Fruit fly (Drosophila melanogaster) whole organism, embryonic: Measurements from ENCODE around the gene Jupiter.

Experiments
- Adf1 ChIP-seq: fragments of 200-800 bp; sonication (Bioruptor generic); IDR thresholded peaks from 2 replicates; pipeline ENCODE4 v1.3.6; 2022; ENCODE audit warnings: missing biosample characterization, missing genetic modification characterization
- Aef1 ChIP-seq: fragments of 200-800 bp; sonication (Bioruptor generic); IDR thresholded peaks from 3 replicates; pipeline ENCODE4 v1.3.6; 2022; ENCODE audit warnings: missing biosample characterization, missing genetic modification characterization
- CG12391 ChIP-seq: fragments of 200-800 bp; sonication (Bioruptor generic); optimal IDR thresholded peaks from 3 replicates; lab custom pipeline; 2018; ENCODE audit warnings: missing biosample characterization, mild to moderate bottlenecking, missing genetic modification characterization, moderate library complexity
- CG13287 ChIP-seq: fragments of 200-800 bp; sonication (Bioruptor generic); IDR thresholded peaks from 2 replicates; pipeline ENCODE4 v1.3.6; 2022; ENCODE audit warnings: missing biosample characterization, missing genetic modification characterization; ENCODE audit not compliant: partially characterized antibody
- CG15479 ChIP-seq: fragments of 200-800 bp; sonication (Bioruptor generic); optimal IDR thresholded peaks from 3 replicates; lab custom pipeline; 2019; ENCODE audit warnings: missing biosample characterization, mild to moderate bottlenecking, missing genetic modification characterization, moderate library complexity
- CG17359 ChIP-seq: fragments of 200-800 bp; sonication (Bioruptor generic); optimal IDR thresholded peaks from 3 replicates; lab custom pipeline; 2018; ENCODE audit warnings: missing biosample characterization, mild to moderate bottlenecking, missing genetic modification characterization, moderate library complexity
- CG17361 ChIP-seq: fragments of 200-800 bp; sonication (Bioruptor generic); IDR thresholded peaks from 3 replicates; pipeline ENCODE4 v1.3.6; 2022; ENCODE audit warnings: missing biosample characterization, missing genetic modification characterization
- CG17568 ChIP-seq: fragments of 200-800 bp; sonication (Bioruptor generic); optimal IDR thresholded peaks from 2 replicates; lab custom pipeline; 2018; ENCODE audit warnings: missing biosample characterization, mild to moderate bottlenecking, missing genetic modification characterization, moderate library complexity
- CG2116 ChIP-seq: fragments of 200-800 bp; sonication (Bioruptor generic); optimal IDR thresholded peaks from 3 replicates; lab custom pipeline; 2018; ENCODE audit warnings: missing biosample characterization, mild to moderate bottlenecking, missing genetic modification characterization
- CG2129 ChIP-seq: fragments of 200-800 bp; sonication (Bioruptor generic); IDR thresholded peaks from 2 replicates; pipeline ENCODE4 v1.3.6; 2022; ENCODE audit warnings: missing biosample characterization, missing genetic modification characterization; ENCODE audit not compliant: partially characterized antibody
- CG2199 ChIP-seq: fragments of 200-800 bp; sonication (Bioruptor generic); IDR thresholded peaks from 3 replicates; pipeline ENCODE4 v1.3.6; 2022; ENCODE audit warnings: missing biosample characterization, missing genetic modification characterization
- CG2712 ChIP-seq: fragments of 200-800 bp; optimal IDR thresholded peaks from 3 replicates; lab custom pipeline; 2019; ENCODE audit warnings: missing biosample characterization, mild to moderate bottlenecking, missing genetic modification characterization, moderate library complexity
- CG3281 ChIP-seq: fragments of 200-800 bp; sonication (Bioruptor generic); optimal IDR thresholded peaks from 3 replicates; lab custom pipeline; 2017; ENCODE audit warnings: missing biosample characterization, mild to moderate bottlenecking, missing genetic modification characterization
- CG3995 ChIP-seq: fragments of 200-800 bp; sonication (Bioruptor generic); optimal IDR thresholded peaks from 3 replicates; lab custom pipeline; 2016; ENCODE audit warnings: missing biosample characterization, missing genetic modification characterization
- CG4282 ChIP-seq: fragments of 200-800 bp; sonication (Bioruptor generic); optimal IDR thresholded peaks from 2 replicates; lab custom pipeline; 2016; ENCODE audit warnings: missing biosample characterization, missing genetic modification characterization
- CG43689 ChIP-seq: fragments of 200-800 bp; sonication (Bioruptor generic); IDR thresholded peaks from 2 replicates; pipeline ENCODE4 v1.3.6; 2022; ENCODE audit warnings: missing biosample characterization, missing genetic modification characterization
- CG6175 ChIP-seq: fragments of 200-800 bp; sonication (Bioruptor generic); IDR thresholded peaks from 3 replicates; pipeline ENCODE4 v1.3.6; 2022; ENCODE audit warnings: missing biosample characterization, missing genetic modification characterization
- CG8290 ChIP-seq, 3 experiments: fragments of 200-800 bp; sonication (Bioruptor generic); optimal IDR thresholded peaks; 2 replicates each; lab custom pipeline; 2016 to 2019; ENCODE audit warnings: missing biosample characterization in 3 of 3, missing genetic modification characterization in 3 of 3, mild to moderate bottlenecking in 2 of 3, moderate library complexity in 1 of 3
- CG9797 ChIP-seq: fragments of 200-800 bp; sonication (Bioruptor generic); optimal IDR thresholded peaks from 3 replicates; lab custom pipeline; 2018; ENCODE audit warnings: missing biosample characterization, mild to moderate bottlenecking, missing genetic modification characterization
- CTCF ChIP-seq: fragments of 200-800 bp; sonication (Bioruptor generic); optimal IDR thresholded peaks from 2 replicates; lab custom pipeline; 2017; ENCODE audit warnings: missing biosample characterization, mild to moderate bottlenecking, missing genetic modification characterization, moderate library complexity
- Dek ChIP-seq: fragments of 200-800 bp; sonication (Bioruptor generic); optimal IDR thresholded peaks from 3 replicates; lab custom pipeline; 2019; ENCODE audit warnings: missing biosample characterization, mild to moderate bottlenecking, missing genetic modification characterization, moderate library complexity
- Dref ChIP-seq: fragments of 200-800 bp; sonication (Bioruptor generic); IDR thresholded peaks from 2 replicates; pipeline ENCODE4 v1.3.6; 2022; ENCODE audit warnings: missing biosample characterization, missing genetic modification characterization
- Ets65A ChIP-seq: fragments of 200-800 bp; sonication (Bioruptor generic); peaks from one replicate; lab custom pipeline; 2016; ENCODE audit warnings: missing biosample characterization, missing genetic modification characterization
- Lhr ChIP-seq: fragments of 200-800 bp; sonication (Bioruptor generic); optimal IDR thresholded peaks from 3 replicates; lab custom pipeline; 2017; ENCODE audit warnings: mild to moderate bottlenecking, missing biosample characterization, missing genetic modification reagents, missing genetic modification characterization
- Med ChIP-seq: fragments of 200-800 bp; sonication (Bioruptor generic); peaks from one replicate; lab custom pipeline; 2016; ENCODE audit warnings: missing biosample characterization, missing genetic modification characterization, mild to moderate bottlenecking, inconsistent platforms, moderate library complexity
- Meics ChIP-seq: fragments of 200-800 bp; sonication (Bioruptor generic); optimal IDR thresholded peaks from 2 replicates; lab custom pipeline; 2017; ENCODE audit warnings: missing biosample characterization, mild to moderate bottlenecking, missing genetic modification characterization
- Opbp ChIP-seq: fragments of 200-800 bp; sonication (Bioruptor generic); IDR thresholded peaks from 3 replicates; pipeline ENCODE4 v1.3.6; 2022; ENCODE audit warnings: missing biosample characterization, missing genetic modification characterization; ENCODE audit not compliant: partially characterized antibody
- Rfx ChIP-seq: fragments of 200-800 bp; sonication (Bioruptor generic); IDR thresholded peaks from 2 replicates; pipeline ENCODE4 v1.3.6; 2022; ENCODE audit warnings: missing biosample characterization, missing genetic modification characterization
- ab ChIP-seq: fragments of 200-800 bp; sonication (Bioruptor generic); optimal IDR thresholded peaks from 2 replicates; lab custom pipeline; 2016; ENCODE audit warnings: missing biosample characterization, missing genetic modification characterization
- ase ChIP-seq: fragments of 200-800 bp; sonication (Bioruptor generic); IDR thresholded peaks from 3 replicates; pipeline ENCODE4 v1.3.6; 2022; ENCODE audit warnings: missing biosample characterization, missing genetic modification characterization
- cad ChIP-seq: fragments of >200 bp; optimal IDR thresholded peaks from 2 replicates; lab custom pipeline; 2017; ENCODE audit warnings: missing biosample characterization, missing genetic modification characterization
- chinmo ChIP-seq: fragments of 200-800 bp; sonication (Bioruptor generic); IDR thresholded peaks from 4 replicates; pipeline ENCODE4 v1.3.6; 2022; ENCODE audit warnings: missing biosample characterization, missing genetic modification characterization; ENCODE audit not compliant: partially characterized antibody
- ci ChIP-seq: fragments of 200-800 bp; sonication (Bioruptor generic); IDR thresholded peaks from 3 replicates; pipeline ENCODE4 v1.3.6; 2022; ENCODE audit warnings: missing biosample characterization, missing genetic modification characterization
- ftz-f1 ChIP-seq: fragments of 200-800 bp; sonication (Bioruptor generic); optimal IDR thresholded peaks from 2 replicates; lab custom pipeline; 2016; ENCODE audit warnings: missing biosample characterization, missing genetic modification characterization
- jing ChIP-seq: fragments of 200-800 bp; sonication (Bioruptor generic); optimal IDR thresholded peaks from 2 replicates; lab custom pipeline; 2018; ENCODE audit warnings: missing biosample characterization, mild to moderate bottlenecking, missing genetic modification characterization
- lab ChIP-seq: fragments of 200-800 bp; sonication (Bioruptor generic); optimal IDR thresholded peaks from 3 replicates; lab custom pipeline; 2017; ENCODE audit warnings: missing biosample characterization, missing genetic modification characterization, mild to moderate bottlenecking, moderate library complexity, missing genetic modification reagents
- mirr ChIP-seq: fragments of 200-800 bp; sonication (Bioruptor generic); optimal IDR thresholded peaks from 3 replicates; lab custom pipeline; 2018; ENCODE audit warnings: missing biosample characterization, mild to moderate bottlenecking, missing genetic modification characterization
- odd ChIP-seq: fragments of 200-800 bp; sonication (Bioruptor generic); optimal IDR thresholded peaks from 2 replicates; lab custom pipeline; 2017; ENCODE audit warnings: missing biosample characterization, mild to moderate bottlenecking, missing genetic modification characterization
- onecut ChIP-seq: fragments of 200-800 bp; sonication (Bioruptor generic); IDR thresholded peaks from 2 replicates; pipeline ENCODE4 v1.3.6; 2022; ENCODE audit warnings: missing biosample characterization, missing genetic modification characterization
- pan ChIP-seq, 4 experiments: fragments of >200 bp in 3 of 4; fragments of 200-800 bp in 1 of 4; sonication (Bioruptor generic) in 1 of 4; optimal IDR thresholded peaks in 3 of 4; IDR thresholded peaks in 1 of 4; 2 replicates each; pipeline versions ENCODE4 v1.3.6 to Lab custom; 2017 to 2022; ENCODE audit warnings: missing biosample characterization in 2 of 4, missing genetic modification characterization in 2 of 4, mixed read lengths in 1 of 4
- pita ChIP-seq: fragments of 200-800 bp; sonication (Bioruptor generic); optimal IDR thresholded peaks from 2 replicates; lab custom pipeline; 2017; ENCODE audit warnings: missing biosample characterization, mild to moderate bottlenecking, missing genetic modification characterization
- schlank ChIP-seq: fragments of 200-800 bp; sonication (Bioruptor generic); optimal IDR thresholded peaks from 2 replicates; lab custom pipeline; 2018; ENCODE audit warnings: missing biosample characterization, mild to moderate bottlenecking, missing genetic modification characterization
- scrt ChIP-seq: fragments of 200-800 bp; sonication (Bioruptor generic); optimal IDR thresholded peaks from 2 replicates; lab custom pipeline; 2018; ENCODE audit warnings: missing biosample characterization, mild to moderate bottlenecking, missing genetic modification characterization, moderate library complexity
- sqz ChIP-seq: fragments of 200-800 bp; sonication (Bioruptor generic); optimal IDR thresholded peaks from 3 replicates; lab custom pipeline; 2018; ENCODE audit warnings: missing biosample characterization, mild to moderate bottlenecking, missing genetic modification characterization
- stwl ChIP-seq: fragments of 200-800 bp; sonication (Bioruptor generic); optimal IDR thresholded peaks from 3 replicates; lab custom pipeline; 2018; ENCODE audit warnings: missing biosample characterization, mild to moderate bottlenecking, missing genetic modification characterization, moderate library complexity
- wek ChIP-seq: fragments of 200-800 bp; sonication (Bioruptor generic); optimal IDR thresholded peaks from 3 replicates; lab custom pipeline; 2018; ENCODE audit warnings: missing biosample characterization, mild to moderate bottlenecking, missing genetic modification characterization, moderate library complexity

Gene Jupiter

DNA sequence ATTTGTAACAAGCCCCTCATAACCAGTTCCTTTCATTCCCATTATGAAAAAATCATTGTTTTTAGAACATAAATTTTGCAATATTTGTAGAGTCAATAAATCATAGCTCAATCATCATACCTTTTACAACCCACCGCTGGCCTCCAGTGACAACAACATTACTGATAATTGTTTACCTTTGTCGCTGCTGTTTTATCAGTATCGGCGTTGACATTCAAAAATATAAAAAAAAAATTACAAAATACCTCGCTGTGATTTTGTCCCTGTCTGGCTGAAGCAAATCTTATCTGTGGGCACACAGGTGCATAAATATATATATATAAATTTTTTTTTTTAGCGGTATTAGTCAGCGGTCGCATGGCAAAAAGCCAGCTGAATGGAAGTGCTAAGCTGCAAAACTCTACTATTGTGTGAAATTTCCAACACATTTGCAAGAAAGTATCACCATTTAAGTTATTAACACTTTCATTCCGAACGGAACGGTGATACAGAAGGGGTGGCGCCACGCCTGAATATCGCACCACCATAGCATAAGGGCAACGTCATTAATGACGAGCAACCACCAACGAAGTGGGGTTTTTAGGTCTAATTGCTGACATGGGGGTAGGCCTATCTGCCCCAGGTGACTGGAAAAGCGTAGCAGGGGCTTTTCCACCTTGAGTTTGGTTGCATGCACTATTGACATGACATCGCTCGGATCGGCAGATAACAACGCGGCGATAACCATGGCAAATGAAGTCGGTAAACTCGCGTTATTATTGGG, 46.4 kb upstream of the Jupiter start (continued):
- TF ChIP-seq CG6175 (GFP tag; lab: Robert Waterston, UW) (0 out of 3 replicates have a peak, but pooled peaks have one; percentile 10), odd (GFP tag; lab: Kevin White, UChicago) (peak; percentile 43), sqz (GFP tag; lab: Kevin White, UChicago) (peak; percentile 91), Dek (tag; lab: Kevin White, UChicago) (peak; percentile 41), Adf1 (no peak; the same call in 1 of the 2 replicates), Meics (GFP tag; lab: Kevin White, UChicago) (no peak), CG12391 (peak; percentile 3), mirr (GFP tag; lab: Kevin White, UChicago) (peak; percentile 82), scrt (GFP tag; lab: Kevin White, UChicago) (peak; percentile 2), cad (GFP tag; lab: Kevin White, UChicago) (no peak), CG15479 (GFP tag; lab: Kevin White, UChicago) (no peak), CG17568 (no peak), ab (no peak), onecut (GFP tag; lab: Robert Waterston, UW) (no peak), CG17359 (tag; lab: Kevin White, UChicago) (peak; percentile 34), CG2129 (GFP tag; lab: Robert Waterston, UW) (no peak), lab (GFP tag; lab: Kevin White, UChicago) (peak; percentile 42), ftz-f1 (GFP tag; lab: Kevin White, UChicago) (peak; percentile 40), CG43689 (GFP tag; lab: Robert Waterston, UW) (no peak), Dref (GFP tag; lab: Robert Waterston, UW) (no peak), CG4282 (GFP tag; lab: Kevin White, UChicago) (no peak), schlank (tag; lab: Kevin White, UChicago) (no peak), pita (no peak), CG3281 (GFP tag; lab: Kevin White, UChicago) (peak; percentile 18)
- TF ChIP-seq, all 482 proteins: peak for 36

DNA sequence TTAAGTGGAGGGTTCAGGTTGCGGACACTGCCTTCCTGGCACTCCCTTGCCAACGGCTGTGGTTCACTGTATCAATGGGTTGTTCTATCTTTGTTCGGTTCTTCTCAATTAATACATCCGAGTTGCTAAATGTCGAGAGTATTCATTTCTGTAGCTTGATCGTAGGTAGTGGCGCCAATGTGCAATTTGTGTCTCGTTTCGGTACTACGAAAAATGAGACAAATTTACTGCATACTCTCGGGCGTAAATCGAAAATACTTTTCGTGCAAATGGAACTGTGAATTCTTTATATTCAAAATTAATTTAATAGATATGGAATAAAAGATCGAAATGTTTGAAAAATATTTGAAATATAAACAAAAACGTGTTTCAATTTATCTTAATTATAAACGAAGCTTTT, 45.8 kb upstream of the Jupiter start:
- peak; percentile 17 for TF ChIP-seq CG3995 (GFP tag; lab: Kevin White, UChicago)
- 0 out of 2 replicates have a peak, but pooled peaks have one; percentile 5 for TF ChIP-seq Rfx (GFP tag; lab: Robert Waterston, UW)
- no peak for TF ChIP-seq pan (optimal IDR thresholded peaks at IDR 0.05; lab: Kevin White, UChicago)
- TF ChIP-seq pan (GFP tag; optimal IDR thresholded peaks at IDR 0.05 in 1 of 2, IDR thresholded peaks at IDR 0.05 in 1 of 2): peak in 1 of 2 experiments; percentile 27
- TF ChIP-seq CG2712 (tag; lab: Kevin White, UChicago): peak; percentile 13
- TF ChIP-seq CG2199 (GFP tag; lab: Robert Waterston, UW): 0 out of 3 replicates have a peak, but pooled peaks have one; percentile 35
- TF ChIP-seq CG9797 (GFP tag; lab: Kevin White, UChicago): no peak
- peak; percentile 76; the same call in 1 of the 4 replicates for TF ChIP-seq chinmo (GFP tag; lab: Robert Waterston, UW)
- TF ChIP-seq ase (GFP tag; lab: Robert Waterston, UW): 0 out of 3 replicates have a peak, but pooled peaks have one; percentile 8
- TF ChIP-seq wek (GFP tag; lab: Kevin White, UChicago): no peak
- TF ChIP-seq Lhr: peak; percentile 26
- TF ChIP-seq Meics (GFP tag; lab: Kevin White, UChicago): no peak
- peak; percentile 16; the same call in 1 of the 2 replicates for TF ChIP-seq CG13287 (GFP tag; lab: Robert Waterston, UW)
- TF ChIP-seq CTCF: peak; percentile 97
- TF ChIP-seq CG2116 (GFP tag; lab: Kevin White, UChicago): peak; percentile 4
- TF ChIP-seq CG8290 (GFP tag; optimal IDR thresholded peaks at IDR 0.05; lab: Kevin White, UChicago): no peak
- peak in 1 of 2 experiments; percentile 11 for TF ChIP-seq CG8290 (tag; optimal IDR thresholded peaks at IDR 0.05; lab: Kevin White, UChicago)
- peak; percentile 72 for TF ChIP-seq Med (GFP tag; lab: Kevin White, UChicago)
- peak; percentile 35 for TF ChIP-seq stwl (tag; lab: Kevin White, UChicago)
- 0 out of 3 replicates have a peak, but pooled peaks have one; percentile 9 for TF ChIP-seq CG17361 (GFP tag; lab: Robert Waterston, UW)
- no peak for TF ChIP-seq jing (GFP tag; lab: Kevin White, UChicago)
- 0 out of 3 replicates have a peak, but pooled peaks have one; percentile 21 for TF ChIP-seq ci (GFP tag; lab: Robert Waterston, UW)
- TF ChIP-seq Opbp (GFP tag; lab: Robert Waterston, UW): peak; percentile 36; the same call in 1 of the 3 replicates
- no peak for TF ChIP-seq Aef1 (GFP tag; lab: Robert Waterston, UW)
- TF ChIP-seq Ets65A (GFP tag; lab: Kevin White, UChicago): no peak
- TF ChIP-seq, all 482 proteins: peak for 17
